Worm (Caenorhabditis elegans): ENCODE results near the gene K06H6.5.

DNA sequence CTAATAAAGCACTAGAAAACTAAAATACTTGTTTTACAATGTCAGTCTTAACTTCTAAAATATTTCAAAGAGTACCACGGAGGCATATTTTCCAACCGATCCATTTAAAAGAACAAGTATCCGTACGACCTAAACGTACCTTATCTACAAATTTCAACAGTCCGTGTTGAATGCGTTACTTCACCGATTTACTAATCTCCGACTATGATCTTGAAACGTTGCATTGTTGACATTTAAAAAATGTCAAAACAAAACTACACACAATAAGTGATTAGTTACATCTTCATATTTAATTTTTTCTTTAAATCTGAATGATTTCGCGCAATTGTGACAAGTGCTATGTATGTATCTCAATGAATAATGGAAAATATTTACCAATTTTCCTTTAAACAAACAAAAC, 21.7 kb downstream of the K06H6.5 start:
- TF ChIP-seq egl-27 (tag; optimal IDR thresholded peaks at IDR 0.05), result no peak
- TF ChIP-seq nhr-28 (tag; optimal IDR thresholded peaks at IDR 0.05), result no peak
- TF ChIP-seq ces-1 (GFP tag; optimal IDR thresholded peaks at IDR 0.05), result no peak
- no peak for TF ChIP-seq dpl-1 (GFP tag; optimal IDR thresholded peaks at IDR 0.05)
- no peak for TF ChIP-seq mdl-1 (tag; optimal IDR thresholded peaks at IDR 0.05)
- no peak for TF ChIP-seq arid-1 (GFP tag; conservative IDR thresholded peaks at IDR 0.05)

Data from whole organism, L4 larva.